Worm (Caenorhabditis elegans): Measurements from ENCODE around the gene dpy-27.

Gene dpy-27

DNA sequence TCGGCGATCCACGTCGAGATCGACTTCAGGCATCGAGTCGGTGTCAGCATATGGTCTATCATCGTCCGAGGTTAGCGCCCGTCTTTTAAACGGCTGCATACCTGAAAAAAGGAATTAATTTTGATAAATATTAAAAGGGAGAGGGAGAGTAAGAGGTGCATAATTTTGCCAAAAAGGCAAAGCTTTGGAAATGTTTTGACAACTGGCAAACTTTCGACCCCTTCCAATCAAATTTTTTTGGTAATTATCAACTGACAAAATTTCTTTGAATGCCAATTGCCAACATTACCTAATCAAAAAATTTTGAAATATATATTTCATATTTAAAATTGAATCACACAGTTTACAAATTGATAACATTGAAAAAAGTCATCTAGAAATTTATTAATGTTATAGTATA is at the start of gene dpy-27:
dpy-27 (minus strand) TSS at position 101 of the 400 bp plus-strand sequence.
- TF ChIP-seq lsy-2 (tag; optimal IDR thresholded peaks at IDR 0.05) (no peak), ceh-83 (GFP tag; optimal IDR thresholded peaks at IDR 0.05) (no peak), nhr-28 (tag; optimal IDR thresholded peaks at IDR 0.05) (no peak), mab-5 (tag; optimal IDR thresholded peaks at IDR 0.05) (no peak), ces-1 (GFP tag; optimal IDR thresholded peaks at IDR 0.05) (no peak), pha-4 (tag; optimal IDR thresholded peaks at IDR 0.05) (no peak), nhr-76 (tag; optimal IDR thresholded peaks at IDR 0.05) (no peak), drap-1 (GFP tag; optimal IDR thresholded peaks at IDR 0.05) (no peak), unc-39 (tag; optimal IDR thresholded peaks at IDR 0.05) (no peak), ztf-11 (tag; optimal IDR thresholded peaks at IDR 0.05) (no peak)

DNA sequence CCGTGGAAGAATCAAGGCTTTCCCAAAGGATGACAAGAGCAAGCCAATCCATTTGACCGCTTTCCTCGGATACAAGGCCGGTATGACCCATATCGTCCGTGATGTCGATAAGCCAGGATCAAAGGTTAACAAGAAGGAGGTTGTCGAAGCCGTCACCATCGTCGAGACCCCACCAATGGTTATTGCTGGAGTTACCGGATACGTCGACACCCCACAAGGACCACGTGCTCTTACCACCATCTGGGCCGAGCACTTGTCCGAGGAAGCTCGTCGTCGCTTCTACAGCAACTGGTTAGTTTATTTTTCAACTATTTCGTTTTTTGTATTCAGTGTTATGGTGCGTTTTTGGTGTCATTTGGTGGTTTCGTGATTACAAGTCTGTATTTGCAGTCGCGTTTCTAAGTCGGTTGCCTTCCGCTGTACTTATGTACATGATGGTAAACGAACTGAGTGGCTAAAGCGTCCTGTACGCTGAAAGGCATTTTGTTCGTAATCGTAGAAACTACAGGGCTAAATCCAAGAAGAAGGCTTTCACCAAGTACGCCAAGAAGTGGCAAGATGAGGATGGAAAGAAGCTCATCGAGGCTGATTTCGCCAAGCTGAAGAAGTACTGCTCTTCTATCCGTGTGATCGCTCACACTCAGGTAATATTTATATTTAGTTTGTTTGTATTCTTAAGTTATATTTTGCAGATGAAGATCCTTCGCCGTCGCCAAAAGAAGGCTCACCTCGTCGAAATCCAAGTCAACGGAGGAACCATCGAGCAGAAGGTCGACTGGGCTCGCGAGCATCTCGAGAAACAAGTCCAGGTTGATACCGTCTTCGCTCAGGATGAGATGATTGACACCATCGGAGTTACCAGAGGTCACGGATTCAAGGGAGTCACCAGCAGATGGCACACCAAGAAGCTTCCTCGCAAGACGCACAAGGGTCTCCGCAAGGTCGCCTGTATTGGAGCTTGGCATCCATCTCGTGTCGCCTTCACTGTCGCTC is 48.8 kb upstream of the dpy-27 start:
- TF ChIP-seq zip-8 (tag; optimal IDR thresholded peaks at IDR 0.05) (no peak), ces-1 (GFP tag; optimal IDR thresholded peaks at IDR 0.05) (no peak), pha-4 (tag; optimal IDR thresholded peaks at IDR 0.05) (no peak), nhr-2 (tag; optimal IDR thresholded peaks at IDR 0.05) (no peak), blmp-1 (tag; optimal IDR thresholded peaks at IDR 0.05) (no peak), unc-62 (GFP tag; optimal IDR thresholded peaks at IDR 0.05) (no peak), ham-2 (GFP tag; optimal IDR thresholded peaks at IDR 0.05) (no peak), nhr-28 (tag; optimal IDR thresholded peaks at IDR 0.05) (no peak), lsy-2 (tag; optimal IDR thresholded peaks at IDR 0.05) (no peak), hlh-1 (tag; optimal IDR thresholded peaks at IDR 0.05) (no peak), sptf-1 (tag; optimal IDR thresholded peaks at IDR 0.05) (no peak), nhr-12 (tag; optimal IDR thresholded peaks at IDR 0.05) (no peak)

DNA sequence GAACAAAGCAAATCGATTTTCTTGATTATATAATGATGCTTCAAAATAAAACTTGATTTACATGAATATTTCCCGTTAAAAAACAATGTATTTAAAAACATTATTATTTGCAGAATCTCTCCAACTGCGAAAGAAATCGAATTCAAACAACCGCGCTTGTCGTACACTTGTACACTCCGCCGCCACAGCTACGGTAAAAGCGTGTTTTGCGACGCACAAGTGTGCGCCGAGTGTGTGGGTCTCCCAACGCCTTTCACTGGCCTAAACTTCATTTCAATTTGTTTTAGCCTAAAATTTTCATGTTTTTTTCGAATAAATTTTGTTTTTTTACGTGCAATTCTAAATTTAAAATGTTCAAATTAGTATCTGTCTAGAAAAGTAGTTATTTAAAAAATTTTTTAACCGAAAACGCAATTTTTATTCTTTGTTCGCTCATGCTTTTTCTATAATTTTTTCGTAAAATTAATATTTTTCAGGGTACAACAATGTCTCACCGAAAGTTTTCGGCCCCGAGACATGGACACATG is 48.0 kb upstream of the dpy-27 start, which contains the start of gene rpl-3:
rpl-3 (plus strand) TSS at position 477 of the 527 bp plus-strand sequence.
- TF ChIP-seq bed-3 (GFP tag; optimal IDR thresholded peaks at IDR 0.05) (peak; percentile 85), nhr-12 (tag; optimal IDR thresholded peaks at IDR 0.05) (peak; percentile 98), unc-39 (tag; optimal IDR thresholded peaks at IDR 0.05) (peak; percentile 98), ceh-83 (GFP tag; optimal IDR thresholded peaks at IDR 0.05) (peak; percentile 97), hlh-1 (tag; optimal IDR thresholded peaks at IDR 0.05) (peak; percentile 92), flh-1 (GFP tag; optimal IDR thresholded peaks at IDR 0.05) (peak; percentile 78), lin-13 (tag; optimal IDR thresholded peaks at IDR 0.05) (peak; percentile 100), ztf-11 (tag; optimal IDR thresholded peaks at IDR 0.05) (peak; percentile 97), lin-32 (GFP tag; optimal IDR thresholded peaks at IDR 0.05) (peak; percentile 81), tbx-8 (GFP tag; optimal IDR thresholded peaks at IDR 0.05) (peak; percentile 96), mls-2 (tag; optimal IDR thresholded peaks at IDR 0.05) (peak; percentile 99), M03D4.4 (tag; optimal IDR thresholded peaks at IDR 0.05) (peak; percentile 98), unc-62 (GFP tag; optimal IDR thresholded peaks at IDR 0.05) (peak; percentile 97), pha-4 (tag; optimal IDR thresholded peaks at IDR 0.05) (peak; percentile 100), ces-1 (GFP tag; optimal IDR thresholded peaks at IDR 0.05) (peak; percentile 97), cnd-1 (tag; optimal IDR thresholded peaks at IDR 0.05) (peak; percentile 99), unc-120 (tag; optimal IDR thresholded peaks at IDR 0.05; ENCODE audit: poor library complexity, severe bottlenecking) (peak; percentile 99), ceh-39 (tag; optimal IDR thresholded peaks at IDR 0.05) (peak; percentile 99), nhr-2 (tag; optimal IDR thresholded peaks at IDR 0.05) (peak; percentile 79), sptf-1 (tag; optimal IDR thresholded peaks at IDR 0.05) (peak; percentile 99), ham-2 (GFP tag; optimal IDR thresholded peaks at IDR 0.05) (peak; percentile 97), drap-1 (GFP tag; optimal IDR thresholded peaks at IDR 0.05) (peak; percentile 99), lsy-2 (tag; optimal IDR thresholded peaks at IDR 0.05) (peak; percentile 100), elt-3 (tag; optimal IDR thresholded peaks at IDR 0.05) (peak; percentile 95), blmp-1 (tag; optimal IDR thresholded peaks at IDR 0.05) (peak; percentile 93), mab-5 (tag; optimal IDR thresholded peaks at IDR 0.05) (peak; percentile 86), zip-8 (tag; optimal IDR thresholded peaks at IDR 0.05) (peak; percentile 10), nhr-28 (tag; optimal IDR thresholded peaks at IDR 0.05) (peak; percentile 93), snpc-4 (tag; optimal IDR thresholded peaks at IDR 0.05) (no peak), elt-1 (tag; optimal IDR thresholded peaks at IDR 0.05; ENCODE audit: borderline replicate concordance, insufficient read depth) (peak; percentile 90), nhr-76 (tag; optimal IDR thresholded peaks at IDR 0.05) (peak; percentile 14), mep-1 (tag; optimal IDR thresholded peaks at IDR 0.05) (peak; percentile 100), nhr-237 (tag; optimal IDR thresholded peaks at IDR 0.05) (peak; percentile 100), ceh-43 (GFP tag; optimal IDR thresholded peaks at IDR 0.05) (peak; percentile 96), sem-2 (GFP tag; optimal IDR thresholded peaks at IDR 0.05) (peak; percentile 80)

Measured in whole organism, mixed stage, embryonic.